Worm (Caenorhabditis elegans): ENCODE results near the gene srg-42.

DNA sequence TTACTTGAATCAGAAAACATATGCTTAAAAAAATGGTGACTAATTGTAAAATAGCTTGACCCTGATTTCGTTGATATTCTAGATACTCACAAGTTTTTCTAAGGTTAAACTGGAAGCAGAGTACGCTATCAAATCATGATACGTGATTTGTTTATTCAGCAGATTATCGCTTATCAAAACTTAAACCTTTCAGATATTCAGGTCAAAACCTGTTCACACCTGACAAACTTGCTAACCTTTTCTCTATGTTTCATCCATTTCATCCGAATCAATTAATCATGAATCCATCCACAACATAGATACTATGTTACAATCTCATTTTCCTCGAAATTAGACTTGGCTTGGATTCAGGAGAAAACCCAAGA lies 10.1 kb downstream of the srg-42 start:
- TF ChIP-seq him-1 (tag; optimal IDR thresholded peaks at IDR 0.05) (no peak), dao-5 (tag; optimal IDR thresholded peaks at IDR 0.05) (no peak), W03F9.2 (tag; optimal IDR thresholded peaks at IDR 0.05) (no peak)

All from whole organism, L4/young adult.